Fruit fly (Drosophila melanogaster) whole organism, embryonic: ENCODE measurements around the gene CG3702.

Source experiments
- Blimp-1 ChIP-seq: fragments of 200-800 bp; sonication (Bioruptor generic); optimal IDR thresholded peaks from 3 replicates; lab custom pipeline; 2018; ENCODE audit warnings: missing biosample characterization, missing genetic modification characterization, mild to moderate bottlenecking, moderate library complexity, missing genetic modification reagents
- CG10267 ChIP-seq: fragments of 200-800 bp; sonication (Bioruptor generic); optimal IDR thresholded peaks from 2 replicates; lab custom pipeline; 2018; ENCODE audit warnings: missing biosample characterization, mild to moderate bottlenecking, missing genetic modification characterization, moderate library complexity
- CG11093 ChIP-seq: fragments of 200-800 bp; sonication (Bioruptor generic); IDR thresholded peaks from 3 replicates; pipeline ENCODE4 v1.3.6; 2022; ENCODE audit warnings: missing biosample characterization, missing genetic modification characterization
- CG11695 ChIP-seq: fragments of 200-800 bp; sonication (Bioruptor generic); IDR thresholded peaks from 3 replicates; pipeline ENCODE4 v1.3.6; 2022; ENCODE audit warnings: missing biosample characterization, missing genetic modification characterization
- CG12391 ChIP-seq: fragments of 200-800 bp; sonication (Bioruptor generic); optimal IDR thresholded peaks from 3 replicates; lab custom pipeline; 2018; ENCODE audit warnings: missing biosample characterization, mild to moderate bottlenecking, missing genetic modification characterization, moderate library complexity
- CG13424 ChIP-seq: fragments of 200-800 bp; sonication (Bioruptor generic); optimal IDR thresholded peaks from 2 replicates; lab custom pipeline; 2019; ENCODE audit warnings: missing biosample characterization, mild to moderate bottlenecking, missing genetic modification characterization, moderate library complexity
- CG14710 ChIP-seq: fragments of 200-800 bp; sonication (Bioruptor generic); optimal IDR thresholded peaks from 3 replicates; lab custom pipeline; 2019; ENCODE audit warnings: missing biosample characterization, mild to moderate bottlenecking, missing genetic modification characterization, moderate library complexity
- CG15269 ChIP-seq: fragments of 200-800 bp; sonication (Bioruptor generic); optimal IDR thresholded peaks from 2 replicates; lab custom pipeline; 2018; ENCODE audit warnings: missing biosample characterization, mild to moderate bottlenecking, missing genetic modification characterization, moderate library complexity
- CG1603 ChIP-seq: fragments of 200-800 bp; sonication (Bioruptor generic); optimal IDR thresholded peaks from 2 replicates; lab custom pipeline; 2019; ENCODE audit warnings: missing biosample characterization, mild to moderate bottlenecking, missing genetic modification characterization, moderate library complexity
- CG17359 ChIP-seq: fragments of 200-800 bp; sonication (Bioruptor generic); optimal IDR thresholded peaks from 3 replicates; lab custom pipeline; 2018; ENCODE audit warnings: missing biosample characterization, mild to moderate bottlenecking, missing genetic modification characterization, moderate library complexity
- CG17829 ChIP-seq: fragments of 200-800 bp; optimal IDR thresholded peaks from 2 replicates; lab custom pipeline; 2019; ENCODE audit warnings: missing biosample characterization, mild to moderate bottlenecking, missing genetic modification characterization, moderate library complexity
- CG18262 ChIP-seq: fragments of 200-800 bp; optimal IDR thresholded peaks from 3 replicates; lab custom pipeline; 2019; ENCODE audit warnings: missing biosample characterization, mild to moderate bottlenecking, missing genetic modification characterization, moderate library complexity
- CG18599 ChIP-seq: fragments of 200-800 bp; sonication (Bioruptor generic); optimal IDR thresholded peaks from 3 replicates; lab custom pipeline; 2017; ENCODE audit warnings: missing biosample characterization, missing genetic modification characterization, mild to moderate bottlenecking, moderate library complexity, missing genetic modification reagents
- CG2712 ChIP-seq: fragments of 200-800 bp; optimal IDR thresholded peaks from 3 replicates; lab custom pipeline; 2019; ENCODE audit warnings: missing biosample characterization, mild to moderate bottlenecking, missing genetic modification characterization, moderate library complexity
- CG43689 ChIP-seq: fragments of 200-800 bp; sonication (Bioruptor generic); IDR thresholded peaks from 2 replicates; pipeline ENCODE4 v1.3.6; 2022; ENCODE audit warnings: missing biosample characterization, missing genetic modification characterization
- CG9797 ChIP-seq: fragments of 200-800 bp; sonication (Bioruptor generic); optimal IDR thresholded peaks from 3 replicates; lab custom pipeline; 2018; ENCODE audit warnings: missing biosample characterization, mild to moderate bottlenecking, missing genetic modification characterization
- Camta ChIP-seq: fragments of 200-800 bp; sonication (Bioruptor generic); optimal IDR thresholded peaks from 2 replicates; lab custom pipeline; 2016; ENCODE audit warnings: missing biosample characterization, missing genetic modification characterization
- CoRest ChIP-seq: fragments of 200-800 bp; sonication (Bioruptor generic); optimal IDR thresholded peaks from 3 replicates; lab custom pipeline; 2018; ENCODE audit warnings: missing biosample characterization, mild to moderate bottlenecking, missing genetic modification characterization, moderate library complexity
- D19A ChIP-seq: fragments of 200-800 bp; optimal IDR thresholded peaks from 3 replicates; lab custom pipeline; 2019; ENCODE audit warnings: missing biosample characterization, mild to moderate bottlenecking, missing genetic modification characterization, moderate library complexity
- Dll ChIP-seq: fragments of 200-800 bp; sonication (Bioruptor generic); IDR thresholded peaks from 4 replicates; pipeline ENCODE4 v1.3.6; 2022; ENCODE audit warnings: missing biosample characterization, missing genetic modification characterization; ENCODE audit not compliant: partially characterized antibody
- Dref ChIP-seq: fragments of 200-800 bp; sonication (Bioruptor generic); IDR thresholded peaks from 2 replicates; pipeline ENCODE4 v1.3.6; 2022; ENCODE audit warnings: missing biosample characterization, missing genetic modification characterization
- Ets65A ChIP-seq: fragments of 200-800 bp; sonication (Bioruptor generic); peaks from one replicate; lab custom pipeline; 2016; ENCODE audit warnings: missing biosample characterization, missing genetic modification characterization
- HLHmδ ChIP-seq: fragments of 200-800 bp; sonication (Bioruptor generic); optimal IDR thresholded peaks from 2 replicates; lab custom pipeline; 2018; ENCODE audit warnings: missing biosample characterization, mild to moderate bottlenecking, missing genetic modification characterization, moderate library complexity
- Hand ChIP-seq: fragments of 200-800 bp; sonication (Bioruptor generic); optimal IDR thresholded peaks from 2 replicates; lab custom pipeline; 2017; ENCODE audit warnings: mild to moderate bottlenecking, missing biosample characterization, missing genetic modification reagents, missing genetic modification characterization
- Med ChIP-seq: fragments of 200-800 bp; sonication (Bioruptor generic); peaks from one replicate; lab custom pipeline; 2016; ENCODE audit warnings: missing biosample characterization, missing genetic modification characterization, mild to moderate bottlenecking, inconsistent platforms, moderate library complexity
- Myb ChIP-seq: fragments of 200-800 bp; sonication (Bioruptor generic); optimal IDR thresholded peaks from 2 replicates; lab custom pipeline; 2016; ENCODE audit warnings: missing biosample characterization, missing genetic modification characterization
- Neu2 ChIP-seq: fragments of 200-800 bp; sonication (Bioruptor generic); optimal IDR thresholded peaks from 3 replicates; lab custom pipeline; 2016; ENCODE audit warnings: missing biosample characterization, missing genetic modification characterization, borderline replicate concordance
- Pdp1 ChIP-seq, 2 experiments: fragments of 200-800 bp; sonication (Bioruptor generic); optimal IDR thresholded peaks; 3 replicates each; lab custom pipeline; 2016; ENCODE audit warnings: missing biosample characterization in 2 of 2, missing genetic modification characterization in 2 of 2, mild to moderate bottlenecking in 1 of 2, moderate library complexity in 1 of 2
- Sox100B ChIP-seq: fragments of 200-800 bp; sonication (Bioruptor generic); optimal IDR thresholded peaks from 3 replicates; lab custom pipeline; 2018; ENCODE audit warnings: missing biosample characterization, mild to moderate bottlenecking, missing genetic modification characterization
- Sox102F ChIP-seq: fragments of 200-800 bp; sonication (Bioruptor generic); optimal IDR thresholded peaks from 2 replicates; lab custom pipeline; 2018; ENCODE audit warnings: missing biosample characterization, mild to moderate bottlenecking, missing genetic modification characterization, moderate library complexity
- ap ChIP-seq: fragments of 200-800 bp; sonication (Bioruptor generic); IDR thresholded peaks from 2 replicates; pipeline ENCODE4 v1.3.6; 2022; ENCODE audit warnings: missing biosample characterization, missing genetic modification characterization
- croc ChIP-seq: fragments of 200-800 bp; sonication (Bioruptor generic); conservative IDR thresholded peaks from 3 replicates; pipeline ENCODE4 v1.3.6; 2022; ENCODE audit warnings: missing biosample characterization, missing genetic modification characterization
- emc ChIP-seq: fragments of 200-800 bp; sonication (Bioruptor generic); optimal IDR thresholded peaks from 2 replicates; lab custom pipeline; 2016; ENCODE audit warnings: missing biosample characterization, missing genetic modification characterization
- en ChIP-seq: fragments of 200-800 bp; sonication (Bioruptor generic); optimal IDR thresholded peaks from 2 replicates; lab custom pipeline; 2016; ENCODE audit warnings: missing biosample characterization, missing genetic modification characterization
- exex ChIP-seq: fragments of 200-800 bp; sonication (Bioruptor generic); optimal IDR thresholded peaks from 4 replicates; lab custom pipeline; 2018; ENCODE audit warnings: missing biosample characterization, mild to moderate bottlenecking, missing genetic modification characterization, moderate library complexity
- fd96Cb ChIP-seq: fragments of 200-800 bp; sonication (Bioruptor generic); optimal IDR thresholded peaks from 2 replicates; lab custom pipeline; 2018; ENCODE audit warnings: missing biosample characterization, mild to moderate bottlenecking, missing genetic modification characterization, moderate library complexity
- hkb ChIP-seq, 2 experiments: fragments of 200-800 bp in 1 of 2; fragments of >200 bp in 1 of 2; sonication (Bioruptor generic) in 1 of 2; IDR thresholded peaks in 1 of 2; optimal IDR thresholded peaks in 1 of 2; 2 replicates each; pipeline versions ENCODE4 v1.3.6 to Lab custom; 2017 to 2022; ENCODE audit warnings: missing biosample characterization in 1 of 2, missing genetic modification characterization in 1 of 2
- kay ChIP-seq: fragments of 200-800 bp; sonication (Bioruptor generic); optimal IDR thresholded peaks from 2 replicates; lab custom pipeline; 2016; ENCODE audit warnings: missing biosample characterization, missing genetic modification characterization
- lola ChIP-seq, 3 experiments: fragments of >200 bp in 2 of 3; fragments of 200-800 bp in 1 of 3; sonication (Bioruptor generic) in 1 of 3; optimal IDR thresholded peaks; 2 replicates each; lab custom pipeline; 2017 to 2019; ENCODE audit warnings: missing biosample characterization in 3 of 3, missing genetic modification characterization in 3 of 3, mild to moderate bottlenecking in 1 of 3, moderate library complexity in 1 of 3
- luna ChIP-seq: fragments of 200-800 bp; sonication (Bioruptor generic); optimal IDR thresholded peaks from 2 replicates; lab custom pipeline; 2016; ENCODE audit warnings: missing biosample characterization, missing genetic modification characterization
- nmo ChIP-seq: fragments of 200-800 bp; sonication (Bioruptor generic); optimal IDR thresholded peaks from 2 replicates; lab custom pipeline; 2018; ENCODE audit warnings: missing biosample characterization, mild to moderate bottlenecking, missing genetic modification characterization, moderate library complexity
- phol ChIP-seq: fragments of 200-800 bp; sonication (Bioruptor generic); optimal IDR thresholded peaks from 3 replicates; lab custom pipeline; 2018; ENCODE audit warnings: missing biosample characterization, mild to moderate bottlenecking, missing genetic modification characterization, moderate library complexity
- row ChIP-seq: fragments of 200-800 bp; sonication (Bioruptor generic); IDR thresholded peaks from 3 replicates; pipeline ENCODE4 v1.3.6; 2022; ENCODE audit warnings: missing biosample characterization, missing genetic modification characterization
- sens ChIP-seq: fragments of 200-800 bp; sonication (Bioruptor generic); peaks from one replicate; lab custom pipeline; 2016; ENCODE audit warnings: missing biosample characterization, missing genetic modification characterization
- trem ChIP-seq: fragments of 200-800 bp; optimal IDR thresholded peaks from 3 replicates; lab custom pipeline; 2019; ENCODE audit warnings: missing biosample characterization, mild to moderate bottlenecking, missing genetic modification characterization, moderate library complexity
- unpg ChIP-seq: fragments of 200-800 bp; sonication (Bioruptor generic); optimal IDR thresholded peaks from 3 replicates; lab custom pipeline; 2018; ENCODE audit warnings: missing biosample characterization, mild to moderate bottlenecking, missing genetic modification characterization, moderate library complexity

The CG3702 gene

dm6 chr2L:4187631-4188173 lies 39.2 kb downstream of the CG3702 start, which contains the start of the genes Tbcc and lectin-24Db (continued):
- TF ChIP-seq kay = peak; percentile 48
- TF ChIP-seq Myb (GFP tag; lab: Kevin White, UChicago) = peak; percentile 27
- TF ChIP-seq Pdp1 (GFP tag; optimal IDR thresholded peaks at IDR 0.05; lab: Kevin White, UChicago) = peak in 1 of 2 experiments; percentile 32
- peak; percentile 38 for TF ChIP-seq CG9797
- peak; percentile 23 for TF ChIP-seq trem (tag; lab: Kevin White, UChicago)
- TF ChIP-seq CG1603 = peak; percentile 52

dm6 chr2L:4185269-4186024 lies 41.5 kb downstream of the CG3702 start:
- no peak for TF ChIP-seq Dref
- peak; percentile 44 for TF ChIP-seq CG18262 (tag; lab: Kevin White, UChicago)
- TF ChIP-seq unpg (GFP tag; lab: Kevin White, UChicago) = peak; percentile 9
- peak; percentile 7 for TF ChIP-seq CoRest (tag; lab: Kevin White, UChicago)
- no peak for TF ChIP-seq CG11093 (GFP tag; lab: Robert Waterston, UW)
- TF ChIP-seq CG11695 = no peak
- TF ChIP-seq phol (tag; lab: Kevin White, UChicago) = peak; percentile 36
- peak; percentile 73 for TF ChIP-seq row (GFP tag; lab: Robert Waterston, UW)
- no peak for TF ChIP-seq HLHmδ
- TF ChIP-seq D19A (tag; lab: Kevin White, UChicago) = peak; percentile 95
- no peak for TF ChIP-seq exex (tag; lab: Kevin White, UChicago)
- TF ChIP-seq hkb (optimal IDR thresholded peaks at IDR 0.05; lab: Kevin White, UChicago) = no peak
- no peak for TF ChIP-seq hkb (GFP tag; IDR thresholded peaks at IDR 0.05; lab: Robert Waterston, UW)
- peak; percentile 29 for TF ChIP-seq Sox102F
- peak in 1 of 3 experiments; percentile 54 for TF ChIP-seq lola (GFP tag; optimal IDR thresholded peaks at IDR 0.05; lab: Kevin White, UChicago)
- peak; percentile 26 for TF ChIP-seq fd96Cb
- TF ChIP-seq CG17829 = peak; percentile 32
- no peak for TF ChIP-seq ap (GFP tag; lab: Robert Waterston, UW)
- no peak for TF ChIP-seq Dll (GFP tag; lab: Robert Waterston, UW)
- peak; percentile 17 for TF ChIP-seq CG14710 (tag; lab: Kevin White, UChicago)
- TF ChIP-seq Hand (GFP tag; lab: Kevin White, UChicago) = no peak
- TF ChIP-seq luna (GFP tag; lab: Kevin White, UChicago) = no peak
- TF ChIP-seq CG13424 (tag; lab: Kevin White, UChicago) = peak; percentile 39
- TF ChIP-seq CG10267 (tag; lab: Kevin White, UChicago) = peak; percentile 1
- TF ChIP-seq sens (GFP tag; lab: Kevin White, UChicago) = peak; percentile 57
- peak; percentile 3 for TF ChIP-seq CG15269 (tag; lab: Kevin White, UChicago)
- peak; percentile 37 for TF ChIP-seq Blimp-1 (GFP tag; lab: Kevin White, UChicago)
- TF ChIP-seq nmo = peak; percentile 3
- no peak for TF ChIP-seq CG43689 (GFP tag; lab: Robert Waterston, UW)
- TF ChIP-seq Med (GFP tag; lab: Kevin White, UChicago) = peak; percentile 82
- TF ChIP-seq CG18599 (GFP tag; lab: Kevin White, UChicago) = peak; percentile 6
- TF ChIP-seq Neu2 (GFP tag; lab: Kevin White, UChicago) = no peak
- TF ChIP-seq croc (GFP tag; lab: Robert Waterston, UW) = no peak
- TF ChIP-seq emc (GFP tag; lab: Kevin White, UChicago) = no peak
- peak; percentile 27 for TF ChIP-seq CG12391 (tag; lab: Kevin White, UChicago)
- TF ChIP-seq CG2712 (tag; lab: Kevin White, UChicago) = peak; percentile 36
- TF ChIP-seq Camta (GFP tag; lab: Kevin White, UChicago) = no peak
- TF ChIP-seq CG17359 (tag; lab: Kevin White, UChicago) = peak; percentile 38
- TF ChIP-seq Sox100B (GFP tag; lab: Kevin White, UChicago) = peak; percentile 37
- peak; percentile 26 for TF ChIP-seq Ets65A (GFP tag; lab: Kevin White, UChicago)
- TF ChIP-seq en (GFP tag; lab: Kevin White, UChicago) = no peak
